Fruit fly (Drosophila melanogaster) whole organism, wandering third instar larva: Measurements from ENCODE around the gene HtrA2.
A peak's percentile ranks its signal among the peaks of the same experiment; 100 is the strongest.

Experiments
- Abd-B ChIP-seq: fragments of >200 bp; optimal IDR thresholded peaks from 2 replicates; lab custom pipeline; 2017; ENCODE audit warnings: missing biosample characterization, missing genetic modification characterization
- CG32264 ChIP-seq: fragments of 200-800 bp; sonication (Bioruptor generic); optimal IDR thresholded peaks from 2 replicates; lab custom pipeline; 2016; ENCODE audit warnings: missing biosample characterization, missing genetic modification characterization
- CG9705 ChIP-seq: fragments of 200-800 bp; sonication (Bioruptor generic); optimal IDR thresholded peaks from 2 replicates; lab custom pipeline; 2018; ENCODE audit warnings: missing biosample characterization, mild to moderate bottlenecking, missing genetic modification characterization
- CrebA ChIP-seq: fragments of 200-800 bp; sonication (Bioruptor generic); optimal IDR thresholded peaks from 2 replicates; lab custom pipeline; 2016; ENCODE audit warnings: missing biosample characterization, mild to moderate bottlenecking, missing genetic modification characterization, borderline replicate concordance
- Dfd ChIP-seq: fragments of >200 bp; optimal IDR thresholded peaks from 2 replicates; lab custom pipeline; 2017; ENCODE audit warnings: missing biosample characterization, missing genetic modification characterization
- Dif ChIP-seq: fragments of 200-275, 200-300 bp; sonication (Bioruptor generic); optimal IDR thresholded peaks from 2 replicates; lab custom pipeline; 2018; ENCODE audit warnings: missing biosample characterization, missing genetic modification characterization; ENCODE audit not compliant: partially characterized antibody
- GATAd ChIP-seq: sonication (Bioruptor generic); optimal IDR thresholded peaks from 2 replicates; lab custom pipeline; 2016; ENCODE audit warnings: missing biosample characterization, missing genetic modification characterization
- HLH106 ChIP-seq: fragments of 200-800 bp; optimal IDR thresholded peaks from 3 replicates; lab custom pipeline; 2019; ENCODE audit warnings: missing biosample characterization, mild to moderate bottlenecking, missing genetic modification characterization, moderate library complexity
- Hnf4 ChIP-seq: fragments of 200-800 bp; sonication (Bioruptor generic); optimal IDR thresholded peaks from 2 replicates; lab custom pipeline; 2016; ENCODE audit warnings: missing biosample characterization, mild to moderate bottlenecking, missing genetic modification characterization
- Hr78 ChIP-seq: fragments of >200 bp; optimal IDR thresholded peaks from 2 replicates; lab custom pipeline; 2017; ENCODE audit warnings: missing biosample characterization, missing genetic modification characterization
- Hr83 ChIP-seq: fragments of 200-300 bp; sonication (Bioruptor generic); optimal IDR thresholded peaks from 2 replicates; lab custom pipeline; 2016; ENCODE audit warnings: missing biosample characterization, mild to moderate bottlenecking, missing genetic modification characterization, moderate library complexity; ENCODE audit not compliant: poor library complexity, severe bottlenecking
- Jra ChIP-seq: sonication (Bioruptor generic); optimal IDR thresholded peaks from 2 replicates; lab custom pipeline; 2016; ENCODE audit warnings: missing biosample characterization, missing genetic modification characterization
- Myc ChIP-seq: fragments of >200 bp; optimal IDR thresholded peaks from 2 replicates; lab custom pipeline; 2017
- N ChIP-seq: fragments of >200 bp; optimal IDR thresholded peaks from 2 replicates; lab custom pipeline; 2018; ENCODE audit warnings: missing biosample characterization, missing external identifiers, missing genetic modification characterization
- OdsH ChIP-seq: fragments of 200-800 bp; sonication (Bioruptor generic); optimal IDR thresholded peaks from 2 replicates; lab custom pipeline; 2016; ENCODE audit warnings: missing biosample characterization, mild to moderate bottlenecking, missing genetic modification characterization
- Sp1 ChIP-seq: fragments of 200-800 bp; sonication (Bioruptor generic); optimal IDR thresholded peaks from 3 replicates; lab custom pipeline; 2019; ENCODE audit warnings: missing biosample characterization, mild to moderate bottlenecking, missing genetic modification characterization, moderate library complexity
- Vsx2 ChIP-seq: fragments of 200-300, 225-300 bp; sonication (Bioruptor generic); optimal IDR thresholded peaks from 2 replicates; lab custom pipeline; 2018; ENCODE audit warnings: missing biosample characterization, missing genetic modification characterization; ENCODE audit not compliant: partially characterized antibody
- br ChIP-seq: fragments of 200-800 bp; sonication (Bioruptor generic); optimal IDR thresholded peaks from 2 replicates; lab custom pipeline; 2016; ENCODE audit warnings: missing biosample characterization, missing genetic modification characterization
- brk ChIP-seq: fragments of 200-800 bp; sonication (Bioruptor generic); optimal IDR thresholded peaks from 2 replicates; lab custom pipeline; 2016; ENCODE audit warnings: missing biosample characterization, mild to moderate bottlenecking, missing genetic modification characterization
- dl ChIP-seq, 2 experiments: fragments of 175-275, 200-275 bp in 1 of 2; fragments of 200-275 bp in 1 of 2; sonication (Bioruptor generic); optimal IDR thresholded peaks; lab custom pipeline; 2018; ENCODE audit warnings: mild to moderate bottlenecking in 2 of 2, missing biosample characterization in 2 of 2, missing genetic modification characterization in 2 of 2, moderate library complexity in 2 of 2; ENCODE audit not compliant: partially characterized antibody in 2 of 2, insufficient read depth in 1 of 2
- dmrt93B ChIP-seq: fragments of 200-800 bp; sonication (Bioruptor generic); optimal IDR thresholded peaks from 2 replicates; lab custom pipeline; 2018; ENCODE audit warnings: missing biosample characterization, mild to moderate bottlenecking, missing genetic modification characterization
- dsf ChIP-seq: sonication (Bioruptor generic); optimal IDR thresholded peaks from 2 replicates; lab custom pipeline; 2016; ENCODE audit warnings: missing biosample characterization, missing genetic modification characterization, borderline replicate concordance
- ey ChIP-seq: fragments of 200-800 bp; sonication (Bioruptor generic); optimal IDR thresholded peaks from 2 replicates; lab custom pipeline; 2016; ENCODE audit warnings: missing biosample characterization, missing genetic modification characterization
- foxo ChIP-seq, 2 experiments: fragments of 200-800 bp; sonication (Bioruptor generic); optimal IDR thresholded peaks; 2 replicates in 1 of 2; 3 replicates in 1 of 2; lab custom pipeline; 2016 to 2017; ENCODE audit warnings: missing biosample characterization in 2 of 2, missing genetic modification characterization in 2 of 2
- fru ChIP-seq: fragments of 200-800 bp; sonication (Bioruptor generic); optimal IDR thresholded peaks from 3 replicates; lab custom pipeline; 2016; ENCODE audit warnings: missing biosample characterization, mild to moderate bottlenecking, missing genetic modification characterization
- h ChIP-seq: fragments of 200-800 bp; sonication (Bioruptor generic); optimal IDR thresholded peaks from 3 replicates; lab custom pipeline; 2016; ENCODE audit warnings: missing biosample characterization, mild to moderate bottlenecking, missing genetic modification characterization
- jim ChIP-seq: fragments of 175-275, 200-325 bp; sonication (Bioruptor generic); optimal IDR thresholded peaks from 2 replicates; lab custom pipeline; 2016; ENCODE audit warnings: missing biosample characterization, mild to moderate bottlenecking, missing genetic modification characterization
- lola ChIP-seq: fragments of >200 bp; optimal IDR thresholded peaks from 2 replicates; lab custom pipeline; 2017; ENCODE audit warnings: missing biosample characterization, missing genetic modification characterization
- pan ChIP-seq: fragments of >200 bp; optimal IDR thresholded peaks from 2 replicates; lab custom pipeline; 2017
- psq ChIP-seq: fragments of 200-800 bp; sonication (Bioruptor generic); optimal IDR thresholded peaks from 3 replicates; lab custom pipeline; 2017; ENCODE audit warnings: missing biosample characterization, mild to moderate bottlenecking, missing genetic modification characterization, moderate library complexity
- rgr ChIP-seq: fragments of 200-800 bp; sonication (Bioruptor generic); optimal IDR thresholded peaks from 3 replicates; lab custom pipeline; 2016; ENCODE audit warnings: missing biosample characterization, mild to moderate bottlenecking, missing genetic modification characterization
- sage ChIP-seq: fragments of 200-800 bp; sonication (Bioruptor generic); optimal IDR thresholded peaks from 2 replicates; lab custom pipeline; 2016; ENCODE audit warnings: missing biosample characterization, mild to moderate bottlenecking, missing genetic modification characterization
- sv ChIP-seq: fragments of 200-800 bp; sonication (Bioruptor generic); optimal IDR thresholded peaks from 3 replicates; lab custom pipeline; 2016; ENCODE audit warnings: missing biosample characterization, missing genetic modification characterization
- tai ChIP-seq: sonication (Bioruptor generic); optimal IDR thresholded peaks from 2 replicates; lab custom pipeline; 2016; ENCODE audit warnings: missing biosample characterization, missing genetic modification characterization
- usp ChIP-seq: fragments of >200 bp; optimal IDR thresholded peaks from 2 replicates; lab custom pipeline; 2017; ENCODE audit warnings: missing biosample characterization, missing genetic modification characterization
- woc ChIP-seq: sonication (Bioruptor generic); optimal IDR thresholded peaks from 2 replicates; lab custom pipeline; 2016; ENCODE audit warnings: missing biosample characterization, mild to moderate bottlenecking, missing genetic modification characterization

HtrA2 gene

DNA sequence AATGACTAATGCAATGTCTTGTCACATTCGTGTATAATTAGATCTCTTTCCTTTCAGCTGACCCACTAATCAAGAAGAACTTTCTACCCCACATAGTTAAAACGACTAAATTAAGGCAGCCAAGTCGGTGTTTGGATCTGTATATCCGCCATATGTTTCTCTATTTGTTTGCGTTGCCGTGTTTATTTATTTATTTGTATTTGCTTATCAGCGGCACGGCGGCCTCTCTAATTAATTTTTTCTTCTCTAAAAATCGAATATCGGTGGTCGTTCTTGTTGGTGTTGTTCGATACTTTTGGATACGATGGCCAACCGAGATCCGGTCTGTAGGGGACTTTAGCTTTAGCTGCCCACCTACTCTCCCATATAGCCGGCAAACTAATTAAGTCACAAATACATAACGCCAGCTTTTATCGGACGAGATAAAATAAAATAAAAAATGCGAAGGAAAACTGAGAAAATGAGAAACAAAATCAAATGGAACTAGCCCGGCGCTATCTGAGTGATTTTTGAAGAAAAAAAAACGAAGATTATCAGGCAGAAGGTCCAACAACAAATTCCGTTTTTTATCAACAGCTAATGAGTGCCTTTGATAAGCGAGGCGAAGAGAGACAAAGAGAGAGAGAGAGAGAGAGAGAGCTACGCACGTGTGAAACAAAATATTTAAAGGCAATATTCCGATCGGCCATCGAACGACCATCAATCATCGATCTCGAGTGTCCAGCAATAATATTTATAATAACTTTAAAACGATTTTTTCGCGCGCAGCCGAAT is 38.7 kb downstream of the HtrA2 start:
- TF ChIP-seq Hr78 (GFP tag; lab: Kevin White, UChicago), result no peak
- peak; percentile 29 for TF ChIP-seq Dif (GFP tag; lab: Kevin White, UChicago)
- no peak for TF ChIP-seq Abd-B (GFP tag; lab: Kevin White, UChicago)
- no peak for TF ChIP-seq pan (lab: Kevin White, UChicago)
- no peak for TF ChIP-seq Vsx2 (GFP tag; lab: Kevin White, UChicago)
- TF ChIP-seq jim, result no peak
- no peak for TF ChIP-seq rgr (GFP tag; lab: Kevin White, UChicago)
- no peak for TF ChIP-seq foxo (GFP tag; optimal IDR thresholded peaks at IDR 0.05; lab: Kevin White, UChicago)

DNA sequence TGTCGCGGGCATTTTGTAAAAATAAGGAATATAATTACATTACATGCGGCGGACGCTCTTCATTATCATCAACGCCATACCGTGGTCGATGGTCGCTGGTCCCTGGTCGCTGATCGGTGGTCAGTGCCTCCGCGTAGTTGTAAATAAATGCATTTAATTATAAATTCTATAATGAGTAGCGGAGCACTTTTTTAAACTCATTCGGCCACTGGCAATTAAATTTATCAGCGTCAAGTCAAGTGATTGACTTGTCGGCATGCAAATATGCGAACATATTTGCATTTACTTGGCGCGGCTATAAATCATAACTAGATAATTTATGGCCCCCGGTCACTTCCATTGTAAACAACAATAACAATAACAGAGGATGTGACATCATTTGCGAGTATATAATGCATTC is 40.1 kb downstream of the HtrA2 start:
- no peak for TF ChIP-seq tai (GFP tag; lab: Kevin White, UChicago)

DNA sequence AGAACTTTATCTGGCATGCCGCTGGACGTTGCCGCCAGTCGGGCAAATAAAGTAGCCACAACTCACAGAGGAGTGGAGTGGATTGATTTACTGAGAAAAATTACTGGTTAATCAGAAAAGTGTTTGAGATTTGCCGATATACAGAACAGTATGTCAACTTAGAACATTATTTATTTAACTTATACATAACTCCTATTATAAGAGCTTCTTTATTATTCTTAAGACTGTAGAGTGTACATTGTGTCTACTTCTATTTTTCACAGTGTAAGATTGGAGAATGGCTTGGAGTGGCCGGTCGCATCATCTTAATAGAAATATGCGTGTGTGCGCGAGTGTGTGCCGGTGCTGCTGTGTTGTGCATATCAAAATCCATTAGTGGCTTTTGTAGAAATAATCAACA is 40.9 kb downstream of the HtrA2 start:
- TF ChIP-seq fru (GFP tag; lab: Kevin White, UChicago) (peak; percentile 44), Hr78 (GFP tag; lab: Kevin White, UChicago) (no peak), rgr (GFP tag; lab: Kevin White, UChicago) (peak; percentile 50), CG9705 (GFP tag; lab: Kevin White, UChicago) (no peak), sv (GFP tag; lab: Kevin White, UChicago) (peak; percentile 16), GATAd (no peak), N (GFP tag; lab: Kevin White, UChicago) (no peak), dmrt93B (no peak), Dif (GFP tag; lab: Kevin White, UChicago) (no peak), OdsH (GFP tag; lab: Kevin White, UChicago) (peak; percentile 12), Dfd (GFP tag; lab: Kevin White, UChicago) (no peak), pan (lab: Kevin White, UChicago) (no peak), ey (GFP tag; lab: Kevin White, UChicago) (peak; percentile 34), foxo (GFP tag; optimal IDR thresholded peaks at IDR 0.05; lab: Kevin White, UChicago) (peak in 1 of 2 experiments; percentile 36), lola (GFP tag; lab: Kevin White, UChicago) (no peak), psq (no peak), CrebA (no peak), Vsx2 (GFP tag; lab: Kevin White, UChicago) (no peak), brk (GFP tag; lab: Kevin White, UChicago) (no peak), woc (GFP tag; lab: Kevin White, UChicago) (no peak), dl (GFP tag; optimal IDR thresholded peaks at IDR 0.05; lab: Kevin White, UChicago; ENCODE audit: insufficient read depth in 1 of 2, partially characterized antibody in 2 of 2) (no peak), br (GFP tag; lab: Kevin White, UChicago) (no peak), h (GFP tag; lab: Kevin White, UChicago) (peak; percentile 44), sage (GFP tag; lab: Kevin White, UChicago) (peak; percentile 14), Hr83 (no peak), HLH106 (tag; lab: Kevin White, UChicago) (no peak), Hnf4 (GFP tag; lab: Kevin White, UChicago) (no peak), Jra (no peak)

DNA sequence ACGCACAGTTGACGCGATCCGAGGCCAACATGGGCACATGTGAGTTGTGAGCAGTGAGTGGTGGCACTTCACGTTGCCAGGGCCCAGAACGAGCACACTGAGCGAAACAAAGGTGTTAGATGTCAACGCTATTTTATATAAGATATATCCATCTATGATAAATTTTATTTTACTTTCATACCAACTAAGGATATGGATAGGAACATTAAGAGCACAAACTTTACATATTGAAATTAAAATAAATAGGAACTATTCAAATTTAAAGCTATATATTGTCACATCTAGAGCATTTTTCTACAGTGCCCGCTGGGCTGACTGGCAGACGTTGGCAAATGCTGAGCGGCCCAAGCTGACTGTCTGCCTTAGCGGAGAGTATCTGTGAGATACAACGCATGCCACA is 41.8 kb downstream of the HtrA2 start:
- no peak for TF ChIP-seq N (GFP tag; lab: Kevin White, UChicago)
- peak; percentile 60 for TF ChIP-seq h (GFP tag; lab: Kevin White, UChicago)
- TF ChIP-seq fru (GFP tag; lab: Kevin White, UChicago), result peak; percentile 44
- TF ChIP-seq sv (GFP tag; lab: Kevin White, UChicago), result peak; percentile 38
- no peak for TF ChIP-seq Dfd (GFP tag; lab: Kevin White, UChicago)
- peak; percentile 13 for TF ChIP-seq woc (GFP tag; lab: Kevin White, UChicago)
- no peak for TF ChIP-seq CG32264 (GFP tag; lab: Kevin White, UChicago)
- TF ChIP-seq OdsH (GFP tag; lab: Kevin White, UChicago), result peak; percentile 37
- TF ChIP-seq foxo (GFP tag; optimal IDR thresholded peaks at IDR 0.05; lab: Kevin White, UChicago), result peak in 1 of 2 experiments; percentile 42
- peak; percentile 19 for TF ChIP-seq rgr (GFP tag; lab: Kevin White, UChicago)
- no peak for TF ChIP-seq jim
- TF ChIP-seq dmrt93B, result no peak
- TF ChIP-seq HLH106 (tag; lab: Kevin White, UChicago), result peak; percentile 42
- TF ChIP-seq usp, result no peak
- no peak for TF ChIP-seq pan (lab: Kevin White, UChicago)
- no peak for TF ChIP-seq brk (GFP tag; lab: Kevin White, UChicago)
- TF ChIP-seq dsf (GFP tag; lab: Kevin White, UChicago), result no peak
- no peak for TF ChIP-seq Myc (lab: Kevin White, UChicago)
- no peak for TF ChIP-seq Abd-B (GFP tag; lab: Kevin White, UChicago)
- no peak for TF ChIP-seq CG9705 (GFP tag; lab: Kevin White, UChicago)
- TF ChIP-seq Sp1 (GFP tag; lab: Kevin White, UChicago), result peak; percentile 12
- peak; percentile 2 for TF ChIP-seq sage (GFP tag; lab: Kevin White, UChicago)
- no peak for TF ChIP-seq lola (GFP tag; lab: Kevin White, UChicago)
- no peak for TF ChIP-seq Dif (GFP tag; lab: Kevin White, UChicago)
- peak; percentile 22 for TF ChIP-seq ey (GFP tag; lab: Kevin White, UChicago)
